Worm (Caenorhabditis elegans) whole organism, L3 larva: Measurements from ENCODE around the gene nlp-34.

ENCODE experiments used
- aly-2 ChIP-seq: fragments of 150-350 bp; optimal IDR thresholded peaks from 2 replicates; lab custom pipeline; 2014; ENCODE audit warnings: missing biosample characterization, missing genetic modification characterization
- ama-1 ChIP-seq: fragments of 150-350 bp; optimal IDR thresholded peaks from 2 replicates; lab custom pipeline; 2018
- egl-5 ChIP-seq: fragments of 150-350 bp; optimal IDR thresholded peaks from 2 replicates; lab custom pipeline; 2017; ENCODE audit warnings: missing biosample characterization, missing genetic modification reagents, missing genetic modification characterization, inconsistent platforms
- elt-1 ChIP-seq: fragments of 150-350 bp; optimal IDR thresholded peaks from 2 replicates; lab custom pipeline; 2014; ENCODE audit warnings: missing biosample characterization, missing genetic modification characterization
- elt-2 ChIP-seq: sonication (generic microtip); optimal IDR thresholded peaks from 2 replicates; lab custom pipeline; 2016; ENCODE audit warnings: missing genetic modification reagents, mild to moderate bottlenecking, missing genetic modification characterization, missing compliant biosample characterization
- fkh-10 ChIP-seq: sonication (generic microtip); optimal IDR thresholded peaks from 2 replicates; lab custom pipeline; 2017; ENCODE audit warnings: missing biosample characterization, missing genetic modification reagents, missing genetic modification characterization
- jun-1 ChIP-seq: fragments of 150-350 bp; optimal IDR thresholded peaks from 2 replicates; lab custom pipeline; 2014; ENCODE audit warnings: missing biosample characterization, missing genetic modification reagents, missing genetic modification characterization
- lin-39 ChIP-seq: fragments of 150-350 bp; optimal IDR thresholded peaks from 2 replicates; lab custom pipeline; 2018; ENCODE audit warnings: missing biosample characterization, missing genetic modification reagents, missing genetic modification characterization
- nhr-237 ChIP-seq: fragments of 150-350 bp; optimal IDR thresholded peaks from 2 replicates; lab custom pipeline; 2014; ENCODE audit warnings: missing biosample characterization, missing genetic modification characterization
- nhr-28 ChIP-seq: fragments of 150-350 bp; optimal IDR thresholded peaks from 2 replicates; lab custom pipeline; 2014; ENCODE audit warnings: missing biosample characterization, missing genetic modification characterization
- nhr-67 ChIP-seq: fragments of 150-350 bp; optimal IDR thresholded peaks from 2 replicates; lab custom pipeline; 2014; ENCODE audit warnings: missing biosample characterization, missing genetic modification characterization
- pqm-1 ChIP-seq: fragments of 150-350 bp; optimal IDR thresholded peaks from 2 replicates; lab custom pipeline; 2017; ENCODE audit warnings: missing biosample characterization, missing genetic modification characterization, inconsistent platforms
- sea-2 ChIP-seq: fragments of 150-350 bp; sonication (generic microtip); optimal IDR thresholded peaks from 4 replicates; lab custom pipeline; 2014; ENCODE audit warnings: missing biosample characterization, missing genetic modification reagents, missing genetic modification characterization
- skn-1 ChIP-seq: fragments of 150-350 bp; optimal IDR thresholded peaks from 2 replicates; lab custom pipeline; 2014; ENCODE audit warnings: missing biosample characterization, missing genetic modification characterization
- snpc-4 ChIP-seq: fragments of 150-350 bp; optimal IDR thresholded peaks from 2 replicates; lab custom pipeline; 2014; ENCODE audit warnings: missing biosample characterization, missing genetic modification characterization
- unc-39 ChIP-seq: sonication (generic microtip); optimal IDR thresholded peaks from 4 replicates; lab custom pipeline; 2017; ENCODE audit warnings: missing biosample characterization, missing genetic modification characterization
- unc-62 ChIP-seq: fragments of 150-350 bp; sonication (generic microtip); optimal IDR thresholded peaks from 4 replicates; lab custom pipeline; 2014; ENCODE audit warnings: missing biosample characterization, missing genetic modification reagents, missing genetic modification characterization
- zag-1 ChIP-seq: fragments of 150-350 bp; optimal IDR thresholded peaks from 2 replicates; lab custom pipeline; 2014; ENCODE audit warnings: missing biosample characterization, missing genetic modification characterization
- ztf-11 ChIP-seq: fragments of 150-350 bp; optimal IDR thresholded peaks from 2 replicates; lab custom pipeline; 2014; ENCODE audit warnings: missing biosample characterization, missing genetic modification characterization
- ztf-4 ChIP-seq: fragments of 150-350 bp; optimal IDR thresholded peaks from 2 replicates; lab custom pipeline; 2014; ENCODE audit warnings: missing biosample characterization, missing genetic modification characterization

The nlp-34 gene

ce11 chrV:3931326-3931725 is 47.6 kb downstream of the nlp-34 start, which contains the start of gene srx-63:
Gene srx-63 (plus strand): TSS chrV:3931626.
- TF ChIP-seq elt-1 (tag; lab: Kevin White, UChicago), result no peak
- no peak for TF ChIP-seq zag-1 (tag; lab: Kevin White, UChicago)
- no peak for TF ChIP-seq fkh-10 (GFP tag; lab: Kevin White, UChicago)
- no peak for TF ChIP-seq unc-62 (GFP tag; lab: Kevin White, UChicago)
- no peak for TF ChIP-seq nhr-67
- no peak for TF ChIP-seq aly-2 (tag; lab: Kevin White, UChicago)
- TF ChIP-seq egl-5, result no peak
- TF ChIP-seq skn-1 (tag; lab: Kevin White, UChicago), result no peak
- TF ChIP-seq snpc-4 (tag; lab: Kevin White, UChicago), result no peak
- TF ChIP-seq ztf-11, result no peak
- no peak for TF ChIP-seq nhr-28 (tag; lab: Kevin White, UChicago)
- TF ChIP-seq elt-2, result no peak
- no peak for TF ChIP-seq pqm-1 (tag; lab: Kevin White, UChicago)
- no peak for TF ChIP-seq unc-39
- TF ChIP-seq nhr-237 (tag; lab: Kevin White, UChicago), result no peak
- no peak for TF ChIP-seq lin-39 (tag; lab: Kevin White, UChicago)

DNA sequence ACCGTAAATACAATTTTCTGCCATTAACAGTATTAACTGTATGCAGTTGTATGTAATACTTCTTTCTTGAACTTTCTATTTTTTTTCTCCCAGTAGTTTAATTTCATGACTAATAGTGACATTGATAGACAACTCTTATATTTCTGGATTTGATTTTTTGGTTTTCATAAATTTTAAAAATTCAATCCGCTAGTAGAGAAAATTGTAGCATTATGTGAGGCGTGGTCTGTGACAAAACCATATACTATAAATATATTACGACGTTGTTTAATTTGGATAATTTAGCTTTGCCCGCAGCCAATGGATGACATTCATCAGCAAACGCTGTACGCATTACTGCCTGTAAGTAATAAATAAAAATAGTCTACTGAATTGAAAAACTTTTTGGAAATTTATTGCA is 49.8 kb downstream of the nlp-34 start, which contains the start of gene srx-64:
srx-64 (plus strand) TSS at position 301 of the 400 bp plus-strand sequence.
- TF ChIP-seq jun-1 (tag; lab: Kevin White, UChicago), result no peak
- TF ChIP-seq ama-1, result no peak
- no peak for TF ChIP-seq nhr-28 (tag; lab: Kevin White, UChicago)
- TF ChIP-seq ztf-11, result no peak
- TF ChIP-seq sea-2 (GFP tag; lab: Kevin White, UChicago), result no peak
- TF ChIP-seq pqm-1 (tag; lab: Kevin White, UChicago), result no peak
- no peak for TF ChIP-seq nhr-237 (tag; lab: Kevin White, UChicago)
- no peak for TF ChIP-seq skn-1 (tag; lab: Kevin White, UChicago)
- TF ChIP-seq fkh-10 (GFP tag; lab: Kevin White, UChicago), result no peak
- no peak for TF ChIP-seq elt-2
- no peak for TF ChIP-seq ztf-4
- TF ChIP-seq, all 47 proteins: peak for 0
